Worm (Caenorhabditis elegans) whole organism, early embryonic: ENCODE data around the gene W03F8.4.

Experiments used
- B0310.2 ChIP-seq: sonication (generic microtip); optimal IDR thresholded peaks from 2 replicates; lab custom pipeline; 2016; ENCODE audit warnings: mild to moderate bottlenecking, missing genetic modification characterization, missing compliant biosample characterization
- F13C5.2 ChIP-seq: sonication (generic microtip); optimal IDR thresholded peaks from 2 replicates; lab custom pipeline; 2017; ENCODE audit warnings: mild to moderate bottlenecking, missing genetic modification characterization, inconsistent platforms, missing compliant biosample characterization
- aly-1 ChIP-seq: sonication (generic microtip); optimal IDR thresholded peaks from 2 replicates; lab custom pipeline; 2016; ENCODE audit warnings: missing genetic modification characterization, missing compliant biosample characterization
- ama-1 ChIP-seq: fragments of 150-350 bp; optimal IDR thresholded peaks from 2 replicates; lab custom pipeline; 2014
- ceh-13 ChIP-seq: fragments of 200-800 bp; sonication (Bioruptor generic); optimal IDR thresholded peaks from 2 replicates; lab custom pipeline; 2018; ENCODE audit warnings: mild to moderate bottlenecking, missing genetic modification characterization, missing compliant biosample characterization
- ceh-36 ChIP-seq: sonication (generic microtip); optimal IDR thresholded peaks from 2 replicates; lab custom pipeline; 2016; ENCODE audit warnings: missing genetic modification characterization, inconsistent platforms, missing compliant biosample characterization
- ets-7 ChIP-seq: sonication (generic microtip); optimal IDR thresholded peaks from 2 replicates; lab custom pipeline; 2016; ENCODE audit warnings: missing genotype, missing genetic modification characterization, missing compliant biosample characterization
- flt-1 ChIP-seq: fragments of 200-800 bp; sonication (Bioruptor generic); IDR thresholded peaks from 2 replicates; pipeline ENCODE4 v1.3.6; 2022; ENCODE audit warnings: missing genetic modification characterization, missing compliant biosample characterization
- hmbx-1 ChIP-seq: sonication (generic microtip); optimal IDR thresholded peaks from 2 replicates; lab custom pipeline; 2016; ENCODE audit warnings: mild to moderate bottlenecking, missing genetic modification characterization, missing compliant biosample characterization
- hmg-4 ChIP-seq: fragments of 200-800 bp; sonication (Bioruptor generic); optimal IDR thresholded peaks from 2 replicates; lab custom pipeline; 2018; ENCODE audit warnings: mild to moderate bottlenecking, missing genetic modification characterization, missing compliant biosample characterization
- hnd-1 ChIP-seq: sonication (generic microtip); optimal IDR thresholded peaks from 2 replicates; lab custom pipeline; 2016; ENCODE audit warnings: missing genetic modification characterization, missing compliant biosample characterization
- pes-1 ChIP-seq: fragments of 200-800 bp; sonication (Bioruptor generic); IDR thresholded peaks from 2 replicates; pipeline ENCODE4 v1.3.6; 2022; ENCODE audit warnings: missing genetic modification reagents, missing genetic modification characterization, missing compliant biosample characterization
- scrt-1 ChIP-seq: fragments of 200-800 bp; sonication (Bioruptor generic); IDR thresholded peaks from 2 replicates; pipeline ENCODE4 v1.3.6; 2022; ENCODE audit warnings: missing genetic modification characterization, missing compliant biosample characterization
- sea-1 ChIP-seq: fragments of 200-800 bp; sonication (Bioruptor generic); conservative IDR thresholded peaks from 2 replicates; pipeline ENCODE4 v1.3.6; 2022; ENCODE audit warnings: missing genetic modification characterization, missing compliant biosample characterization
- tbx-11 ChIP-seq: fragments of 200-800 bp; sonication (Bioruptor generic); IDR thresholded peaks from 2 replicates; pipeline ENCODE4 v1.3.6; 2022; ENCODE audit warnings: missing genetic modification characterization, missing compliant biosample characterization
- tbx-37 ChIP-seq: fragments of 200-800 bp; sonication (Bioruptor generic); conservative IDR thresholded peaks from 2 replicates; pipeline ENCODE4 v1.3.6; 2022; ENCODE audit warnings: missing genetic modification reagents, missing genetic modification characterization, missing compliant biosample characterization
- tra-4 ChIP-seq: sonication (generic microtip); optimal IDR thresholded peaks from 2 replicates; lab custom pipeline; 2017; ENCODE audit warnings: missing genetic modification characterization, missing compliant biosample characterization

Gene W03F8.4

ce11 chrIV:5173032-5173431 is 10.9 kb upstream of the W03F8.4 start, which contains the start of gene lam-1:
lam-1 (plus strand) TSS chrIV:5173332.
- no peak for TF ChIP-seq B0310.2 (tag; lab: Kevin White, UChicago)
- TF ChIP-seq tra-4 (tag; lab: Kevin White, UChicago), result no peak
- no peak for TF ChIP-seq pes-1 (GFP tag; lab: Robert Waterston, UW)
- TF ChIP-seq sea-1, result no peak
- no peak for TF ChIP-seq ama-1 (lab: Kevin White, UChicago)
- no peak for TF ChIP-seq flt-1 (GFP tag; lab: Robert Waterston, UW)
- TF ChIP-seq F13C5.2 (tag; lab: Kevin White, UChicago), result no peak
- TF ChIP-seq ets-7 (tag; lab: Kevin White, UChicago), result no peak
- no peak for TF ChIP-seq hmg-4 (GFP tag; lab: Kevin White, UChicago)
- no peak for TF ChIP-seq scrt-1 (GFP tag; lab: Robert Waterston, UW)
- no peak for TF ChIP-seq aly-1 (tag; lab: Kevin White, UChicago)
- no peak for TF ChIP-seq tbx-37 (GFP tag; lab: Robert Waterston, UW)
- no peak for TF ChIP-seq hnd-1
- TF ChIP-seq hmbx-1 (tag; lab: Kevin White, UChicago), result no peak
- TF ChIP-seq tbx-11 (GFP tag; lab: Robert Waterston, UW), result no peak
- TF ChIP-seq ceh-36 (tag; lab: Kevin White, UChicago), result no peak

ce11 chrIV:5186480-5187205 is 2.7 kb downstream of the W03F8.4 start, which contains the start of the genes W03F8.6 and mtrf-1L:
W03F8.6 (minus strand) TSS chrIV:5186580.
mtrf-1L (plus strand) TSS chrIV:5187155.
- no peak for TF ChIP-seq pes-1 (GFP tag; lab: Robert Waterston, UW)
- no peak for TF ChIP-seq tra-4 (tag; lab: Kevin White, UChicago)
- TF ChIP-seq ceh-36 (tag; lab: Kevin White, UChicago), result no peak
- no peak for TF ChIP-seq hnd-1
- TF ChIP-seq aly-1 (tag; lab: Kevin White, UChicago), result no peak
- no peak for TF ChIP-seq ama-1 (lab: Kevin White, UChicago)
- TF ChIP-seq ceh-13 (GFP tag; lab: Kevin White, UChicago), result no peak
- TF ChIP-seq tbx-37 (GFP tag; lab: Robert Waterston, UW), result no peak
- TF ChIP-seq hmg-4 (GFP tag; lab: Kevin White, UChicago), result no peak
- TF ChIP-seq ets-7 (tag; lab: Kevin White, UChicago), result no peak
- TF ChIP-seq F13C5.2 (tag; lab: Kevin White, UChicago), result no peak
- TF ChIP-seq flt-1 (GFP tag; lab: Robert Waterston, UW), result no peak
- no peak for TF ChIP-seq scrt-1 (GFP tag; lab: Robert Waterston, UW)
- TF ChIP-seq hmbx-1 (tag; lab: Kevin White, UChicago), result no peak

ce11 chrIV:5188051-5188450 is 4.1 kb downstream of the W03F8.4 start:
- TF ChIP-seq B0310.2 (tag; lab: Kevin White, UChicago) (no peak), ceh-13 (GFP tag; lab: Kevin White, UChicago) (no peak), tbx-11 (GFP tag; lab: Robert Waterston, UW) (no peak), F13C5.2 (tag; lab: Kevin White, UChicago) (no peak), aly-1 (tag; lab: Kevin White, UChicago) (no peak), ceh-36 (tag; lab: Kevin White, UChicago) (no peak), hmg-4 (GFP tag; lab: Kevin White, UChicago) (no peak), ama-1 (lab: Kevin White, UChicago) (no peak), hnd-1 (no peak), tra-4 (tag; lab: Kevin White, UChicago) (no peak), flt-1 (GFP tag; lab: Robert Waterston, UW) (no peak), ets-7 (tag; lab: Kevin White, UChicago) (no peak), sea-1 (no peak), scrt-1 (GFP tag; lab: Robert Waterston, UW) (no peak)

- TF ChIP-seq ets-7 (tag; lab: Kevin White, UChicago) (no peak), flt-1 (GFP tag; lab: Robert Waterston, UW) (no peak), tra-4 (tag; lab: Kevin White, UChicago) (no peak), ceh-36 (tag; lab: Kevin White, UChicago) (no peak), hmbx-1 (tag; lab: Kevin White, UChicago) (no peak), tbx-11 (GFP tag; lab: Robert Waterston, UW) (no peak), pes-1 (GFP tag; lab: Robert Waterston, UW) (no peak)
Observed at ce11 chrIV:5195531-5195930, 11.6 kb downstream of the W03F8.4 start, which contains the start of gene gpa-18. gpa-18 (minus strand) TSS chrIV:5195631.

ce11 chrIV:5200813-5201212 is 16.9 kb downstream of the W03F8.4 start:
- no peak for TF ChIP-seq flt-1 (GFP tag; lab: Robert Waterston, UW)
- no peak for TF ChIP-seq ets-7 (tag; lab: Kevin White, UChicago)

- TF ChIP-seq hnd-1 (no peak), pes-1 (GFP tag; lab: Robert Waterston, UW) (no peak), ceh-13 (GFP tag; lab: Kevin White, UChicago) (no peak), sea-1 (no peak), tra-4 (tag; lab: Kevin White, UChicago) (no peak), hmg-4 (GFP tag; lab: Kevin White, UChicago) (no peak), ama-1 (lab: Kevin White, UChicago) (no peak)
Observed at ce11 chrIV:5202575-5202974, 18.7 kb downstream of the W03F8.4 start.

- TF ChIP-seq pes-1 (GFP tag; lab: Robert Waterston, UW), result no peak
- no peak for TF ChIP-seq ama-1 (lab: Kevin White, UChicago)
- no peak for TF ChIP-seq hnd-1
- no peak for TF ChIP-seq scrt-1 (GFP tag; lab: Robert Waterston, UW)
- no peak for TF ChIP-seq ets-7 (tag; lab: Kevin White, UChicago)
- TF ChIP-seq hmbx-1 (tag; lab: Kevin White, UChicago), result no peak
Observed at ce11 chrIV:5204573-5204972, 20.6 kb downstream of the W03F8.4 start, which contains the start of gene tni-4. tni-4 (plus strand) TSS chrIV:5204591.
